Worm (Caenorhabditis elegans): ENCODE measurements around the gene atad-3.

atad-3 gene

ce11 chrII:10218171-10218570, 30.6 kb upstream of the atad-3 start, which contains the start of gene ref-1:
TSS of gene ref-1 (plus strand) at chrII:10218471.
- TF ChIP-seq ceh-30 (tag; optimal IDR thresholded peaks at IDR 0.05): no peak
- no peak for TF ChIP-seq ceh-19 (GFP tag; optimal IDR thresholded peaks at IDR 0.05)
- TF ChIP-seq tbx-2 (tag; optimal IDR thresholded peaks at IDR 0.05): no peak
- TF ChIP-seq elt-2 (tag; optimal IDR thresholded peaks at IDR 0.05): no peak
- no peak for TF ChIP-seq nhr-232 (tag; optimal IDR thresholded peaks at IDR 0.05)
- no peak for TF ChIP-seq F13H6.1 (tag; optimal IDR thresholded peaks at IDR 0.05)
- TF ChIP-seq lim-6 (tag; optimal IDR thresholded peaks at IDR 0.05): no peak
- no peak for TF ChIP-seq ceh-2 (tag; optimal IDR thresholded peaks at IDR 0.05)
- TF ChIP-seq ceh-18 (tag; optimal IDR thresholded peaks at IDR 0.05): no peak
- TF ChIP-seq nfya-1 (tag; optimal IDR thresholded peaks at IDR 0.05): no peak
- TF ChIP-seq ceh-31 (tag; optimal IDR thresholded peaks at IDR 0.05): no peak
- TF ChIP-seq dmd-4 (tag; optimal IDR thresholded peaks at IDR 0.05; ENCODE audit: borderline replicate concordance): no peak

DNA sequence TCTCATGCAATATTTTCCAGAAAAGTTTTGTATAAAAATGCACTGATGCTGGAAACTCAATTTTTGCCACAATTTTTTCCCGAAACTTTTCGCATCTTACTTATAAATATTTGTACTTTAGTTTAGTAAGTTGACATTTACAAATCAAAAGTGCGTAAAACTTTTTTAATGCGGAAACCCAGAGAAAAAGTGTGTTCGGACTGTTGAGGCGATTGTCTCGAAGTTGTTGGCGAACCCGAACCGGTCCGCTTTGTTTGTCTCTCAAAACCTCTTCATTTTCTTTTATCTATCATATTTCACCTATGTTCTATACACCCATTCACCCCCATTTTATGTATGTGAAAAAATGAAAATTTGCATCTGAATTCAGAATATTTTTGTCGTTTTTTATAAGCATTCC, 28.2 kb upstream of the atad-3 start:
- TF ChIP-seq nhr-232 (tag; optimal IDR thresholded peaks at IDR 0.05) (no peak), ceh-31 (tag; optimal IDR thresholded peaks at IDR 0.05) (no peak), hlh-30 (tag; optimal IDR thresholded peaks at IDR 0.05; ENCODE audit: insufficient read depth) (no peak), ama-1 (optimal IDR thresholded peaks at IDR 0.05) (no peak), fkh-10 (GFP tag; optimal IDR thresholded peaks at IDR 0.05) (no peak), pax-1 (tag; optimal IDR thresholded peaks at IDR 0.05) (no peak), ref-2 (tag; optimal IDR thresholded peaks at IDR 0.05) (no peak), che-1 (tag; optimal IDR thresholded peaks at IDR 0.05) (no peak), pha-2 (tag; optimal IDR thresholded peaks at IDR 0.05) (no peak), odd-2 (tag; optimal IDR thresholded peaks at IDR 0.05) (no peak), hlh-13 (GFP tag; optimal IDR thresholded peaks at IDR 0.05) (no peak), T23F11.4 (GFP tag; optimal IDR thresholded peaks at IDR 0.05) (no peak), tbx-7 (tag; optimal IDR thresholded peaks at IDR 0.05) (no peak), F13H6.1 (tag; optimal IDR thresholded peaks at IDR 0.05) (no peak), ceh-18 (tag; optimal IDR thresholded peaks at IDR 0.05) (no peak), eyg-1 (tag; optimal IDR thresholded peaks at IDR 0.05) (no peak), sox-2 (GFP tag; IDR thresholded peaks at IDR 0.05) (no peak), pat-9 (tag; optimal IDR thresholded peaks at IDR 0.05) (no peak), ceh-22 (tag; optimal IDR thresholded peaks at IDR 0.05) (no peak)

DNA sequence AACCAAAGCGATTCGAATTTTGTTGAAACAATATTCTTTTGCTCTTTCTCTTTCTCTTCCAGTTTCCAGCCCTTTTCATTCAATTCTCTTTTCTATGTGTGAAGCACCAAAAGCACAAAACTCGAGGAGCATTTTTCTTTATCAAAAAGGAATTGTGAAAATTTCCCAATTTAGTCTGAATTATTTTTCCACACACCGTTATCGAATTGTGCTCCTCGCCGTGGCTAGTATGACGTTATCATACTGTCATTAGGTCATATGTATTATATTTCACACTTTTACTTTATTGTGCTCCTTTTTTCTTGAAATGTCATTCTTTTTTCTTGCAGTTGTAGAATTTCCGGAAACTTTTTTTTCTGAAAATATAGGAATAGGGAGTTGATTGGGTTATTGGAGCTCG, 27.2 kb upstream of the atad-3 start:
- no peak for TF ChIP-seq dve-1 (tag; optimal IDR thresholded peaks at IDR 0.05)
- no peak for TF ChIP-seq odd-2 (tag; optimal IDR thresholded peaks at IDR 0.05)
- no peak for TF ChIP-seq K09A11.1 (tag; optimal IDR thresholded peaks at IDR 0.05; ENCODE audit: insufficient read depth)
- TF ChIP-seq C08G9.2 (tag; optimal IDR thresholded peaks at IDR 0.05): no peak
- TF ChIP-seq fax-1 (tag; optimal IDR thresholded peaks at IDR 0.05): no peak
- TF ChIP-seq tbx-7 (tag; optimal IDR thresholded peaks at IDR 0.05): no peak
- TF ChIP-seq pha-2 (tag; optimal IDR thresholded peaks at IDR 0.05): no peak
- no peak for TF ChIP-seq ceh-9 (tag; optimal IDR thresholded peaks at IDR 0.05)
- no peak for TF ChIP-seq fkh-6 (tag; optimal IDR thresholded peaks at IDR 0.05)
- TF ChIP-seq sox-4 (tag; optimal IDR thresholded peaks at IDR 0.05): no peak
- TF ChIP-seq zip-5 (tag; optimal IDR thresholded peaks at IDR 0.05): no peak
- no peak for TF ChIP-seq unc-3 (GFP tag; conservative IDR thresholded peaks at IDR 0.05)
- TF ChIP-seq unc-3 (tag; optimal IDR thresholded peaks at IDR 0.05): no peak
- TF ChIP-seq ceh-14 (tag; optimal IDR thresholded peaks at IDR 0.05): no peak
- TF ChIP-seq lin-11 (tag; optimal IDR thresholded peaks at IDR 0.05): no peak

DNA sequence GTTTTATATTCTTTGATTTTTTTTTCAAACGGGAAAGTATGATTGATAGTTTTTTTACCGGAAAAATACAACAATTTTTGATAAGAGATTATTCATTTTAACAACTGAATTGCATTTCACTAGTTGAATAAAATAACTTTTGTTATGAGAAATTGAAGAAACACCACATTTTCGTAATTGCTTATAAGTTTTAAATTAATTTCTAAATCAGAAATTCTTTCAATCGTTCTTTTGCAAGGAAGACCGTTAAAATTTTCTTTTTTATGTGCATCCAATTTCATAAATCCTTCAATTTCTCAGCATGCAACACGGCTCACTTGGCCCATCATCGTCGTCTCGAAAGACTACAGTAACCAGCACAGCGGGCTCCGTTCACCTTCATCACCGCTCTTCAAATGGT, 26.2 kb upstream of the atad-3 start, which contains the start of gene plc-3:
TSS of gene plc-3 (plus strand) at position 301 of the 400 bp plus-strand sequence.
- no peak for TF ChIP-seq hlh-15 (tag; optimal IDR thresholded peaks at IDR 0.05)
- no peak for TF ChIP-seq ref-2 (tag; optimal IDR thresholded peaks at IDR 0.05)
- TF ChIP-seq elt-4 (tag; optimal IDR thresholded peaks at IDR 0.05): no peak
- no peak for TF ChIP-seq sox-4 (tag; optimal IDR thresholded peaks at IDR 0.05)
